Fruit fly (Drosophila melanogaster): ENCODE results near the gene CG7342.

CG7342 gene

dm6 chr3R:19624482-19624881 is 21.3 kb downstream of the CG7342 start:
- no peak for TF ChIP-seq ovo (GFP tag; optimal IDR thresholded peaks at IDR 0.05)
- peak; percentile 76 for TF ChIP-seq tj (GFP tag; optimal IDR thresholded peaks at IDR 0.05)
- TF ChIP-seq CG33017 (tag; optimal IDR thresholded peaks at IDR 0.05), result no peak
- peak; percentile 75 for TF ChIP-seq kay (GFP tag; ENCODE audit: borderline replicate concordance)
- no peak for TF ChIP-seq bab1 (GFP tag; optimal IDR thresholded peaks at IDR 0.05)
- no peak for TF ChIP-seq cic (GFP tag; optimal IDR thresholded peaks at IDR 0.05)

dm6 chr3R:19625300-19626230 is 22.4 kb downstream of the CG7342 start:
- TF ChIP-seq Crg-1 (GFP tag; optimal IDR thresholded peaks at IDR 0.05) (no peak), tj (GFP tag; optimal IDR thresholded peaks at IDR 0.05) (no peak), pad (GFP tag; optimal IDR thresholded peaks at IDR 0.05) (no peak), CG1620 (GFP tag; optimal IDR thresholded peaks at IDR 0.05) (no peak), CG5204 (GFP tag; optimal IDR thresholded peaks at IDR 0.05) (no peak), kay (GFP tag; ENCODE audit: borderline replicate concordance) (no peak), CG7045 (GFP tag; optimal IDR thresholded peaks at IDR 0.05) (no peak), ovo (GFP tag; optimal IDR thresholded peaks at IDR 0.05) (no peak), CG11617 (GFP tag; optimal IDR thresholded peaks at IDR 0.05) (no peak), toe (GFP tag; optimal IDR thresholded peaks at IDR 0.05) (no peak), cic (GFP tag; optimal IDR thresholded peaks at IDR 0.05) (no peak), CG7101 (tag; optimal IDR thresholded peaks at IDR 0.05) (no peak), Hr96 (GFP tag; optimal IDR thresholded peaks at IDR 0.05) (no peak)

dm6 chr3R:19627792-19628522 is 24.8 kb downstream of the CG7342 start:
- TF ChIP-seq CG33017 (tag; optimal IDR thresholded peaks at IDR 0.05), result no peak
- TF ChIP-seq CG1620 (GFP tag; optimal IDR thresholded peaks at IDR 0.05), result no peak
- peak; percentile 23 for TF ChIP-seq kay (GFP tag; ENCODE audit: borderline replicate concordance)
- TF ChIP-seq CG7045 (GFP tag; optimal IDR thresholded peaks at IDR 0.05), result peak; percentile 37
- no peak for TF ChIP-seq Mnt (GFP tag; optimal IDR thresholded peaks at IDR 0.05)
- TF ChIP-seq Clk (GFP tag; optimal IDR thresholded peaks at IDR 0.05), result no peak
- peak; percentile 7 for TF ChIP-seq pad (GFP tag; optimal IDR thresholded peaks at IDR 0.05)

dm6 chr3R:19632685-19633116 is 29.5 kb downstream of the CG7342 start, which contains the start of gene CG6231:
Gene CG6231, minus strand, starts transcription at chr3R:19632718.
- TF ChIP-seq CG12768 (GFP tag; optimal IDR thresholded peaks at IDR 0.05), result no peak
- peak; percentile 76 for TF ChIP-seq Mnt (GFP tag; optimal IDR thresholded peaks at IDR 0.05)
- TF ChIP-seq CG7045 (GFP tag; optimal IDR thresholded peaks at IDR 0.05), result no peak
- no peak for TF ChIP-seq bab1 (GFP tag; optimal IDR thresholded peaks at IDR 0.05)
- TF ChIP-seq CG5204 (GFP tag; optimal IDR thresholded peaks at IDR 0.05), result no peak
- no peak for TF ChIP-seq CG7101 (tag; optimal IDR thresholded peaks at IDR 0.05)
- TF ChIP-seq cic (GFP tag; optimal IDR thresholded peaks at IDR 0.05), result no peak
- TF ChIP-seq tj (GFP tag; optimal IDR thresholded peaks at IDR 0.05), result no peak

- TF ChIP-seq Crg-1 (GFP tag; optimal IDR thresholded peaks at IDR 0.05) (no peak), tj (GFP tag; optimal IDR thresholded peaks at IDR 0.05) (no peak), pad (GFP tag; optimal IDR thresholded peaks at IDR 0.05) (no peak), kay (GFP tag; ENCODE audit: borderline replicate concordance) (no peak), CG7101 (tag; optimal IDR thresholded peaks at IDR 0.05) (no peak), CG12768 (GFP tag; optimal IDR thresholded peaks at IDR 0.05) (no peak), CG7045 (GFP tag; optimal IDR thresholded peaks at IDR 0.05) (no peak), bab1 (GFP tag; optimal IDR thresholded peaks at IDR 0.05) (no peak), CG33017 (tag; optimal IDR thresholded peaks at IDR 0.05) (no peak), Hr96 (GFP tag; optimal IDR thresholded peaks at IDR 0.05) (no peak), CG5204 (GFP tag; optimal IDR thresholded peaks at IDR 0.05) (no peak), toe (GFP tag; optimal IDR thresholded peaks at IDR 0.05) (no peak), CG1620 (GFP tag; optimal IDR thresholded peaks at IDR 0.05) (no peak), Clk (GFP tag; optimal IDR thresholded peaks at IDR 0.05) (no peak), CG11617 (GFP tag; optimal IDR thresholded peaks at IDR 0.05) (no peak)
Observed at dm6 chr3R:19634649-19635048, 31.5 kb downstream of the CG7342 start, which contains the start of gene CG34138. Gene CG34138, plus strand, starts transcription at chr3R:19634949.

- no peak for TF ChIP-seq kay (GFP tag; ENCODE audit: borderline replicate concordance)
- no peak for TF ChIP-seq CG7045 (GFP tag; optimal IDR thresholded peaks at IDR 0.05)
Observed at dm6 chr3R:19638004-19638403, 34.8 kb downstream of the CG7342 start.

dm6 chr3R:19641058-19641457 is 37.9 kb downstream of the CG7342 start:
- TF ChIP-seq CG14711 (tag; optimal IDR thresholded peaks at IDR 0.05) (no peak), kay (GFP tag; ENCODE audit: borderline replicate concordance) (no peak), ovo (GFP tag; optimal IDR thresholded peaks at IDR 0.05) (peak; percentile 100), CG11617 (GFP tag; optimal IDR thresholded peaks at IDR 0.05) (no peak), CG1620 (GFP tag; optimal IDR thresholded peaks at IDR 0.05) (no peak), cic (GFP tag; optimal IDR thresholded peaks at IDR 0.05) (peak; percentile 91), CG7101 (tag; optimal IDR thresholded peaks at IDR 0.05) (no peak), CG12768 (GFP tag; optimal IDR thresholded peaks at IDR 0.05) (peak; percentile 9), toe (GFP tag; optimal IDR thresholded peaks at IDR 0.05) (peak; percentile 9), bab1 (GFP tag; optimal IDR thresholded peaks at IDR 0.05) (peak; percentile 32), CG7045 (GFP tag; optimal IDR thresholded peaks at IDR 0.05) (no peak), Hr96 (GFP tag; optimal IDR thresholded peaks at IDR 0.05) (no peak), cnc (optimal IDR thresholded peaks at IDR 0.05) (no peak), Mnt (GFP tag; optimal IDR thresholded peaks at IDR 0.05) (peak; percentile 98), Crg-1 (GFP tag; optimal IDR thresholded peaks at IDR 0.05) (no peak), tj (GFP tag; optimal IDR thresholded peaks at IDR 0.05) (no peak), CG33017 (tag; optimal IDR thresholded peaks at IDR 0.05) (no peak), CG5204 (GFP tag; optimal IDR thresholded peaks at IDR 0.05) (no peak), Clk (GFP tag; optimal IDR thresholded peaks at IDR 0.05) (no peak), pad (GFP tag; optimal IDR thresholded peaks at IDR 0.05) (peak; percentile 85)

Data from whole organism, adult.